Worm (Caenorhabditis elegans) whole organism, late embryonic: ENCODE data around the gene R07E5.7.

Experiments used
- ama-1 ChIP-seq: fragments of 150-350 bp; optimal IDR thresholded peaks from 2 replicates; lab custom pipeline; 2014
- ceh-45 ChIP-seq: fragments of 200-800 bp; sonication (Bioruptor generic); IDR thresholded peaks from 2 replicates; pipeline ENCODE4 v1.3.6; 2022; ENCODE audit warnings: missing genetic modification reagents, missing genetic modification characterization, missing compliant biosample characterization
- dve-1 ChIP-seq: sonication (generic microtip); optimal IDR thresholded peaks from 2 replicates; lab custom pipeline; 2017; ENCODE audit warnings: antibody characterized with exemption, mild to moderate bottlenecking, missing genetic modification characterization, missing compliant biosample characterization
- elt-2 ChIP-seq: sonication (generic microtip); optimal IDR thresholded peaks from 2 replicates; lab custom pipeline; 2016; ENCODE audit warnings: missing genetic modification reagents, missing genetic modification characterization, missing compliant biosample characterization
- hlh-30 ChIP-seq: sonication (generic microtip); optimal IDR thresholded peaks from 2 replicates; lab custom pipeline; 2017; ENCODE audit warnings: antibody characterized with exemption, missing genetic modification characterization, missing compliant biosample characterization; ENCODE audit not compliant: insufficient read depth
- nhr-11 ChIP-seq: fragments of 150-350 bp; optimal IDR thresholded peaks from 2 replicates; lab custom pipeline; 2014; ENCODE audit warnings: missing biosample characterization, missing genetic modification characterization
- pag-3 ChIP-seq: sonication (generic microtip); optimal IDR thresholded peaks from 2 replicates; lab custom pipeline; 2016; ENCODE audit warnings: missing compliant biosample characterization, missing genetic modification characterization, borderline replicate concordance
- pha-4 ChIP-seq: fragments of 150-350 bp; optimal IDR thresholded peaks from 2 replicates; lab custom pipeline; 2018; ENCODE audit warnings: missing biosample characterization, missing genetic modification reagents, missing genetic modification characterization

ce11 chrIII:4428797-4429196 lies 9.8 kb upstream of the R07E5.7 start:
- no peak for TF ChIP-seq elt-2 (tag; lab: Kevin White, UChicago)
- TF ChIP-seq hlh-30 (tag; lab: Kevin White, UChicago): no peak
- no peak for TF ChIP-seq pag-3 (tag; lab: Kevin White, UChicago)
- TF ChIP-seq ama-1: no peak
- TF ChIP-seq ceh-45: 0 out of 2 replicates have a peak, but pooled peaks have one; percentile 42
- no peak for TF ChIP-seq dve-1
- TF ChIP-seq pha-4 (tag; lab: Kevin White, UChicago): no peak
- no peak for TF ChIP-seq nhr-11 (tag; lab: Kevin White, UChicago)
